Worm (Caenorhabditis elegans) whole organism, L1 larva: ENCODE results near the gene eelo-1.

Source experiments
- C16A3.4 ChIP-seq: fragments of 150-350 bp; optimal IDR thresholded peaks from 2 replicates; lab custom pipeline; 2014; ENCODE audit warnings: missing biosample characterization, missing genetic modification characterization
- C34B4.2 ChIP-seq: sonication (generic microtip); optimal IDR thresholded peaks from 2 replicates; lab custom pipeline; 2017; ENCODE audit warnings: mild to moderate bottlenecking, missing genetic modification characterization, missing compliant biosample characterization
- F16B12.6 ChIP-seq: fragments of 150-350 bp; optimal IDR thresholded peaks from 2 replicates; lab custom pipeline; 2014; ENCODE audit warnings: missing biosample characterization, missing genetic modification characterization
- Y116A8C.19 ChIP-seq: sonication (generic microtip); optimal IDR thresholded peaks from 2 replicates; lab custom pipeline; 2016; ENCODE audit warnings: missing compliant biosample characterization, missing genetic modification characterization, borderline replicate concordance
- aha-1 ChIP-seq: fragments of 150-350 bp; optimal IDR thresholded peaks from 2 replicates; lab custom pipeline; 2014; ENCODE audit warnings: missing biosample characterization, missing genetic modification characterization
- alr-1 ChIP-seq: fragments of 200-800 bp; sonication (Bioruptor generic); optimal IDR thresholded peaks from 2 replicates; lab custom pipeline; 2018; ENCODE audit warnings: borderline replicate concordance, mild to moderate bottlenecking, missing genetic modification characterization, missing compliant biosample characterization
- ama-1 ChIP-seq: fragments of 150-350 bp; optimal IDR thresholded peaks from 2 replicates; lab custom pipeline; 2014
- blmp-1 ChIP-seq: fragments of 150-350 bp; optimal IDR thresholded peaks from 2 replicates; lab custom pipeline; 2014; ENCODE audit warnings: missing biosample characterization, missing genetic modification characterization
- ceh-63 ChIP-seq: fragments of 200-800 bp; sonication (Bioruptor generic); optimal IDR thresholded peaks from 2 replicates; lab custom pipeline; 2018; ENCODE audit warnings: mild to moderate bottlenecking, missing genetic modification characterization, missing compliant biosample characterization
- ceh-82 ChIP-seq, 3 experiments: fragments of 150-350 bp in 1 of 3; sonication (generic microtip) in 2 of 3; optimal IDR thresholded peaks; 2 replicates each; lab custom pipeline; 2014 to 2017; ENCODE audit warnings: missing biosample characterization in 3 of 3, missing genetic modification characterization in 3 of 3
- ceh-88 ChIP-seq: fragments of 200-800 bp; sonication (Bioruptor generic); IDR thresholded peaks from 2 replicates; pipeline ENCODE4 v1.3.6; 2022; ENCODE audit warnings: missing genetic modification characterization, missing compliant biosample characterization
- ces-1 ChIP-seq: fragments of 150-350 bp; optimal IDR thresholded peaks from 2 replicates; lab custom pipeline; 2014; ENCODE audit warnings: missing biosample characterization, missing genetic modification reagents, missing genetic modification characterization
- dpl-1 ChIP-seq, 3 experiments: fragments of 150-350 bp in 2 of 3; sonication (generic microtip) in 1 of 3; optimal IDR thresholded peaks; 2 replicates each; lab custom pipeline; 2014 to 2017; ENCODE audit warnings: missing biosample characterization in 3 of 3, missing genetic modification characterization in 3 of 3, missing genetic modification reagents in 3 of 3
- dsc-1 ChIP-seq: sonication (generic microtip); optimal IDR thresholded peaks from 2 replicates; lab custom pipeline; 2016; ENCODE audit warnings: mild to moderate bottlenecking, missing genetic modification characterization, missing compliant biosample characterization
- efl-1 ChIP-seq, 4 experiments: fragments of 150-350 bp; optimal IDR thresholded peaks in 3 of 4; peaks in 1 of 4; 1 replicate in 1 of 4; 2 replicates in 3 of 4; lab custom pipeline; 2014; ENCODE audit warnings: missing biosample characterization in 2 of 4, missing genetic modification characterization in 2 of 4, missing genetic modification reagents in 2 of 4
- efl-3 ChIP-seq: fragments of 200-800 bp; sonication (Bioruptor generic); optimal IDR thresholded peaks from 2 replicates; lab custom pipeline; 2018; ENCODE audit warnings: mild to moderate bottlenecking, missing genetic modification characterization, missing compliant biosample characterization
- ets-5 ChIP-seq: fragments of 200-800 bp; sonication (Bioruptor generic); IDR thresholded peaks from 2 replicates; pipeline ENCODE4 v1.3.6; 2022; ENCODE audit warnings: missing genetic modification characterization, missing compliant biosample characterization
- fkh-8 ChIP-seq: sonication (generic microtip); optimal IDR thresholded peaks from 2 replicates; lab custom pipeline; 2016; ENCODE audit warnings: mild to moderate bottlenecking, missing genetic modification characterization, missing compliant biosample characterization
- grh-1 ChIP-seq: fragments of 200-800 bp; sonication (Bioruptor generic); IDR thresholded peaks from 2 replicates; pipeline ENCODE4 v1.3.6; 2022; ENCODE audit warnings: missing genetic modification reagents, missing genetic modification characterization, missing compliant biosample characterization
- hlh-4 ChIP-seq: sonication (generic microtip); optimal IDR thresholded peaks from 2 replicates; lab custom pipeline; 2016; ENCODE audit warnings: mild to moderate bottlenecking, missing genetic modification characterization, missing compliant biosample characterization
- lin-15B ChIP-seq: fragments of 150-350 bp; sonication (generic microtip); optimal IDR thresholded peaks from 3 replicates; lab custom pipeline; 2014; ENCODE audit warnings: missing biosample characterization, missing genetic modification characterization
- lsy-2 ChIP-seq, 2 experiments: fragments of 150-350 bp; optimal IDR thresholded peaks; 2 replicates each; lab custom pipeline; 2014; ENCODE audit warnings: missing biosample characterization in 2 of 2, missing genetic modification characterization in 2 of 2
- mep-1 ChIP-seq: fragments of 150-350 bp; optimal IDR thresholded peaks from 2 replicates; lab custom pipeline; 2014; ENCODE audit warnings: missing biosample characterization, missing genetic modification characterization
- nhr-20 ChIP-seq: sonication (generic microtip); optimal IDR thresholded peaks from 2 replicates; lab custom pipeline; 2016; ENCODE audit warnings: mild to moderate bottlenecking, missing genetic modification characterization, missing compliant biosample characterization
- nhr-28 ChIP-seq: fragments of 150-350 bp; optimal IDR thresholded peaks from 2 replicates; lab custom pipeline; 2014; ENCODE audit warnings: missing biosample characterization, missing genetic modification characterization
- nhr-71 ChIP-seq: sonication (generic microtip); optimal IDR thresholded peaks from 2 replicates; lab custom pipeline; 2016; ENCODE audit warnings: mild to moderate bottlenecking, missing genetic modification characterization, moderate library complexity, missing compliant biosample characterization
- nhr-76 ChIP-seq: sonication (generic microtip); optimal IDR thresholded peaks from 2 replicates; lab custom pipeline; 2017; ENCODE audit warnings: missing biosample characterization, missing genetic modification characterization
- nhr-77 ChIP-seq: fragments of 150-350 bp; optimal IDR thresholded peaks from 2 replicates; lab custom pipeline; 2014; ENCODE audit warnings: missing biosample characterization, missing genetic modification characterization
- nhr-85 ChIP-seq: sonication (generic microtip); peaks from one replicate; lab custom pipeline; 2016; ENCODE audit warnings: missing genetic modification characterization, inconsistent platforms, missing compliant biosample characterization
- rnt-1 ChIP-seq: sonication (generic microtip); optimal IDR thresholded peaks from 2 replicates; lab custom pipeline; 2016; ENCODE audit warnings: mild to moderate bottlenecking, missing genetic modification characterization, moderate library complexity, missing compliant biosample characterization
- snu-23 ChIP-seq: sonication (generic microtip); optimal IDR thresholded peaks from 2 replicates; lab custom pipeline; 2016; ENCODE audit warnings: missing genetic modification characterization, missing compliant biosample characterization
- sox-4 ChIP-seq: sonication (generic microtip); optimal IDR thresholded peaks from 2 replicates; lab custom pipeline; 2016; ENCODE audit warnings: missing genetic modification characterization, missing compliant biosample characterization
- sptf-1 ChIP-seq: fragments of 150-350 bp; optimal IDR thresholded peaks from 2 replicates; lab custom pipeline; 2014; ENCODE audit warnings: missing biosample characterization, missing genetic modification characterization
- tlp-1 ChIP-seq: fragments of 150-350 bp; optimal IDR thresholded peaks from 2 replicates; lab custom pipeline; 2014; ENCODE audit warnings: missing biosample characterization, missing genetic modification characterization
- unc-30 ChIP-seq: sonication (generic microtip); optimal IDR thresholded peaks from 2 replicates; lab custom pipeline; 2017; ENCODE audit warnings: missing biosample characterization, missing genetic modification characterization
- unc-86 ChIP-seq: sonication (generic microtip); optimal IDR thresholded peaks from 2 replicates; lab custom pipeline; 2016; ENCODE audit warnings: missing genetic modification characterization, missing compliant biosample characterization
- vab-15 ChIP-seq: sonication (generic microtip); optimal IDR thresholded peaks from 2 replicates; lab custom pipeline; 2017; ENCODE audit warnings: missing genotype, mild to moderate bottlenecking, missing genetic modification characterization, missing compliant biosample characterization
- xbp-1 ChIP-seq: sonication (generic microtip); optimal IDR thresholded peaks from 2 replicates; lab custom pipeline; 2016; ENCODE audit warnings: missing genetic modification characterization, missing compliant biosample characterization
- zag-1 ChIP-seq: fragments of 150-350 bp; optimal IDR thresholded peaks from 2 replicates; lab custom pipeline; 2014; ENCODE audit warnings: missing biosample characterization, missing genetic modification characterization

Gene eelo-1

DNA sequence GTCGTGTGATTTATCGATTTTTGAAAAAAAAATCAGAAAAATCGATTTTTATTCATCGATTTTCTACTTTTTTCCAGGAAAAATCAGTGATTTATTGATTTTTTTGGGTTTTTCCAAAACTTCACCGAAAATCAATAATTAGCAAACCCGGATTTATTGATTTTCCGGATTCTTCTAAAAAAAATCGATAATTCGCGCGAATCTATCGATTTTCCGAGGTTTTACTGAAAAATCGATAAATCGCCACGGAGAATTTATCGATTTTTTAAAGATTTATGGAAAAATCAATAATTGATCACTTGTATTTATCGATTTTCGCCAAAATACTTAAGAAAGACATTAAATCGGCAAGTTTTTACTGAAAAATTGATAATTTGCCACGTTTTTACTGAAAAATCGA is 25.2 kb upstream of the eelo-1 start:
- TF ChIP-seq Y116A8C.19 (tag; lab: Kevin White, UChicago), result no peak

- TF ChIP-seq unc-30 (tag; lab: Kevin White, UChicago) (no peak), sox-4 (tag; lab: Kevin White, UChicago) (no peak), lsy-2 (tag; optimal IDR thresholded peaks at IDR 0.05; lab: Kevin White, UChicago) (no peak), nhr-71 (no peak), F16B12.6 (tag; lab: Kevin White, UChicago) (no peak), xbp-1 (tag; lab: Kevin White, UChicago) (no peak), ets-5 (GFP tag; lab: Robert Waterston, UW) (no peak), vab-15 (tag; lab: Kevin White, UChicago) (no peak), nhr-77 (no peak), dsc-1 (tag; lab: Kevin White, UChicago) (no peak), nhr-76 (tag; lab: Kevin White, UChicago) (no peak), efl-1 (optimal IDR thresholded peaks at IDR 0.05; lab: Kevin White, UChicago) (no peak), efl-1 (GFP tag; optimal IDR thresholded peaks at IDR 0.05 in 1 of 2; lab: Kevin White, UChicago) (no peak), efl-3 (no peak), C16A3.4 (no peak), alr-1 (no peak), C34B4.2 (no peak), ceh-82 (tag; optimal IDR thresholded peaks at IDR 0.05; lab: Kevin White, UChicago) (no peak), ces-1 (GFP tag; lab: Kevin White, UChicago) (no peak), aha-1 (tag; lab: Kevin White, UChicago) (no peak), tlp-1 (no peak)
- TF ChIP-seq, all 84 proteins: peak for 0
Observed at ce11 chrIII:1580142-1580541, 21.8 kb upstream of the eelo-1 start.

DNA sequence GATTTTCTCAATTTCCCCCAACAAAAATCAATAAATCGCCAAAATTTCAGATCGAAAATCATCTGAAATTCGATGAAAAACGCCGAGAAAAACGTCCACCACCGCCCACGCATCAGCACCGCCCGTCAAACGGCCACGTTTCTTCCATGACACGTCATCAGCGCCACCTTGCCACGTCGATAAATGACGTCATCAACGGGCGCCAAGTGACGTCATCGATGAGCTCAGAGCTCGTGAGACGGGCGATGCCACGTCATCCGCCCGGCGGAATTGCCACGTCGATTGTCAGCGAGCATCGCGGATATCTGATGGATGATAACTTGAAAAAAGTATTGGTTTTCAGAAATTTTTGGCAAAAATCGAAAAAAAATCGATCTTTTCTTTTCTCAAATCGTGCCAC is 20.7 kb upstream of the eelo-1 start:
- TF ChIP-seq nhr-85 (tag; lab: Kevin White, UChicago) (no peak), rnt-1 (tag; lab: Kevin White, UChicago) (no peak), nhr-28 (tag; lab: Kevin White, UChicago) (no peak), ceh-63 (GFP tag; lab: Kevin White, UChicago) (no peak), ceh-88 (GFP tag; lab: Robert Waterston, UW) (no peak), fkh-8 (tag; lab: Kevin White, UChicago) (no peak), aha-1 (tag; lab: Kevin White, UChicago) (no peak), hlh-4 (no peak), blmp-1 (tag; lab: Kevin White, UChicago) (no peak), vab-15 (tag; lab: Kevin White, UChicago) (no peak), snu-23 (GFP tag; lab: Kevin White, UChicago) (no peak), grh-1 (GFP tag; lab: Robert Waterston, UW) (no peak), dpl-1 (GFP tag; optimal IDR thresholded peaks at IDR 0.05; lab: Kevin White, UChicago) (no peak), ama-1 (no peak), nhr-20 (no peak), mep-1 (tag; lab: Kevin White, UChicago) (no peak), zag-1 (tag; lab: Kevin White, UChicago) (no peak), lin-15B (tag; lab: Kevin White, UChicago) (no peak), unc-86 (tag; lab: Kevin White, UChicago) (no peak)

DNA sequence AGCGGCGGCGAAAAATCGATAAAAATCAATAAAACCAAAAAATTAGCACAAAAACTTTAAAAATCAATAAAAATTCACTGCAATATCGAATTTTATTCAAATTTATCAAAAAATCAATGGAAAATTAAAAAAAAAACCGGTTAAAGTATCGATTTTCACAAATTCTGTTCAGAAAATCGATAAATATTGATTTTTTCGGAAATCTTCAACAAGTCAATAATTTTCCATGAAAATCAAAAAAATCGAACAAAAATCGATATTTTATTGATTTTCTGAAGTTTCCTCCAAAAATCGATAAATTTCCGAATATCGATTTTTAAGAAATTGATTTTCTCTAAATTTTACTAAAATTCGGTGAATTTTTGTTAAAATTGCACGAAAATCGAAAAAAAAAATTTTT is 20.2 kb upstream of the eelo-1 start:
- TF ChIP-seq sptf-1 (no peak), efl-1 (optimal IDR thresholded peaks at IDR 0.05; lab: Kevin White, UChicago) (no peak), efl-1 (GFP tag; optimal IDR thresholded peaks at IDR 0.05 in 1 of 2; lab: Kevin White, UChicago) (peak in 1 of 2 experiments; percentile 10)
- TF ChIP-seq, all 84 proteins: peak for 1
